Fruit fly (Drosophila melanogaster): ENCODE data around the gene CG13998.

The CG13998 gene

dm6 chr2L:5943229-5944078 lies 13.2 kb downstream of the CG13998 start, which contains the start of the genes Sfp26Ad and Gpdh1 (continued):
- TF ChIP-seq Blimp-1 (GFP tag; optimal IDR thresholded peaks at IDR 0.05) = peak; percentile 65
- peak; percentile 71 for TF ChIP-seq HLH3B (GFP tag; IDR thresholded peaks at IDR 0.05)
- peak; percentile 93 for TF ChIP-seq CG13624 (GFP tag; optimal IDR thresholded peaks at IDR 0.05)
- TF ChIP-seq pfk (GFP tag; optimal IDR thresholded peaks at IDR 0.05) = peak; percentile 7
- peak; percentile 87 for TF ChIP-seq ems (GFP tag; optimal IDR thresholded peaks at IDR 0.05)
- TF ChIP-seq Xrp1 (GFP tag; IDR thresholded peaks at IDR 0.05) = peak; percentile 74
- TF ChIP-seq CG17829 (tag; optimal IDR thresholded peaks at IDR 0.05) = peak; percentile 73
- TF ChIP-seq nmo (GFP tag; optimal IDR thresholded peaks at IDR 0.05) = peak; percentile 64
- peak; percentile 75 for TF ChIP-seq corto (GFP tag; optimal IDR thresholded peaks at IDR 0.05)
- TF ChIP-seq Camta (GFP tag; optimal IDR thresholded peaks at IDR 0.05) = peak; percentile 73
- peak; percentile 47 for TF ChIP-seq CG30020 (tag; optimal IDR thresholded peaks at IDR 0.05)
- TF ChIP-seq salm (tag; optimal IDR thresholded peaks at IDR 0.05) = peak; percentile 60
- TF ChIP-seq CG17186 (GFP tag; optimal IDR thresholded peaks at IDR 0.05) = peak; percentile 77
- TF ChIP-seq CG9932 (GFP tag; IDR thresholded peaks at IDR 0.05) = peak; percentile 92
- TF ChIP-seq Spps (tag; optimal IDR thresholded peaks at IDR 0.05) = peak; percentile 11
- TF ChIP-seq CG10366 (GFP tag; IDR thresholded peaks at IDR 0.05) = peak; percentile 64
- peak; percentile 79 for TF ChIP-seq Max (GFP tag; optimal IDR thresholded peaks at IDR 0.05)
- TF ChIP-seq CG1832 (GFP tag; optimal IDR thresholded peaks at IDR 0.05) = no peak
- no peak for TF ChIP-seq dan (GFP tag; IDR thresholded peaks at IDR 0.05)
- TF ChIP-seq CG2199 (GFP tag; IDR thresholded peaks at IDR 0.05) = peak; percentile 72; the same call in 2 of the 3 replicates
- peak; percentile 41 for TF ChIP-seq CG18476 (GFP tag; optimal IDR thresholded peaks at IDR 0.05)
- peak; percentile 84 for TF ChIP-seq Rfx (GFP tag; IDR thresholded peaks at IDR 0.05)
- TF ChIP-seq HmgD (GFP tag; optimal IDR thresholded peaks at IDR 0.05) = peak; percentile 44
- no peak for TF ChIP-seq Lpt (GFP tag; optimal IDR thresholded peaks at IDR 0.05)
- peak; percentile 68 for TF ChIP-seq Sry-δ (GFP tag; optimal IDR thresholded peaks at IDR 0.05)
- TF ChIP-seq CG6791 (GFP tag; IDR thresholded peaks at IDR 0.05; ENCODE audit: partially characterized antibody) = peak; percentile 42; the same call in 1 of the 3 replicates
- peak; percentile 95 for TF ChIP-seq sens (GFP tag)
- TF ChIP-seq CrebB (tag; optimal IDR thresholded peaks at IDR 0.05) = peak; percentile 15
- TF ChIP-seq twi (tag; optimal IDR thresholded peaks at IDR 0.05) = peak; percentile 26
- peak; percentile 43; the same call in 1 of the 3 replicates for TF ChIP-seq ase (GFP tag; IDR thresholded peaks at IDR 0.05)
- TF ChIP-seq Dad (GFP tag; optimal IDR thresholded peaks at IDR 0.05) = peak; percentile 79
- 0 out of 2 replicates have a peak, but pooled peaks have one; percentile 5 for TF ChIP-seq sens-2 (GFP tag; IDR thresholded peaks at IDR 0.05)
- TF ChIP-seq Nf-YC (tag; optimal IDR thresholded peaks at IDR 0.05) = peak; percentile 71
- peak; percentile 97 for TF ChIP-seq CG15514 (GFP tag; optimal IDR thresholded peaks at IDR 0.05)
- TF ChIP-seq Hmx (GFP tag; optimal IDR thresholded peaks at IDR 0.05) = peak; percentile 6
- peak; percentile 80 for TF ChIP-seq NC2β (GFP tag; optimal IDR thresholded peaks at IDR 0.05)
- TF ChIP-seq NC2α (GFP tag; optimal IDR thresholded peaks at IDR 0.05) = peak; percentile 51
- TF ChIP-seq Scr (GFP tag; IDR thresholded peaks at IDR 0.05; ENCODE audit: partially characterized antibody) = peak; percentile 63
- no peak for TF ChIP-seq inv (GFP tag; IDR thresholded peaks at IDR 0.05; ENCODE audit: partially characterized antibody)
- TF ChIP-seq oc (tag; optimal IDR thresholded peaks at IDR 0.05) = peak; percentile 46
- peak; percentile 39 to 72 for TF ChIP-seq Pdp1 (GFP tag; optimal IDR thresholded peaks at IDR 0.05)
- TF ChIP-seq tx (GFP tag; optimal IDR thresholded peaks at IDR 0.05) = peak; percentile 83
- TF ChIP-seq CG7556 (GFP tag; optimal IDR thresholded peaks at IDR 0.05) = peak; percentile 78
- TF ChIP-seq tgo (GFP tag; IDR thresholded peaks at IDR 0.05) = peak; percentile 44; the same call in 2 of the 3 replicates
- peak; percentile 67 for TF ChIP-seq en (GFP tag; optimal IDR thresholded peaks at IDR 0.05)
- 0 out of 2 replicates have a peak, but pooled peaks have one; percentile 20 for TF ChIP-seq Drgx (GFP tag; IDR thresholded peaks at IDR 0.05)
- TF ChIP-seq CG6689 (GFP tag; IDR thresholded peaks at IDR 0.05) = 0 out of 2 replicates have a peak, but pooled peaks have one; percentile 24
- no peak for TF ChIP-seq CG6813 (GFP tag; optimal IDR thresholded peaks at IDR 0.05)

Measured in whole organism, embryonic.